Fruit fly (Drosophila melanogaster) ovary, adult (tissue): ENCODE measurements around the gene PGS1.

Experiments
- CG17801 ChIP-seq: fragments of 200-800 bp; optimal IDR thresholded peaks from 2 replicates; lab custom pipeline; 2019; ENCODE audit warnings: missing biosample characterization, mild to moderate bottlenecking, missing genetic modification characterization, moderate library complexity; ENCODE audit not compliant: partially characterized antibody

Gene PGS1

dm6 chr3R:18741844-18742187, 4.0 kb downstream of the PGS1 start:
- TF ChIP-seq CG17801, result no peak

DNA sequence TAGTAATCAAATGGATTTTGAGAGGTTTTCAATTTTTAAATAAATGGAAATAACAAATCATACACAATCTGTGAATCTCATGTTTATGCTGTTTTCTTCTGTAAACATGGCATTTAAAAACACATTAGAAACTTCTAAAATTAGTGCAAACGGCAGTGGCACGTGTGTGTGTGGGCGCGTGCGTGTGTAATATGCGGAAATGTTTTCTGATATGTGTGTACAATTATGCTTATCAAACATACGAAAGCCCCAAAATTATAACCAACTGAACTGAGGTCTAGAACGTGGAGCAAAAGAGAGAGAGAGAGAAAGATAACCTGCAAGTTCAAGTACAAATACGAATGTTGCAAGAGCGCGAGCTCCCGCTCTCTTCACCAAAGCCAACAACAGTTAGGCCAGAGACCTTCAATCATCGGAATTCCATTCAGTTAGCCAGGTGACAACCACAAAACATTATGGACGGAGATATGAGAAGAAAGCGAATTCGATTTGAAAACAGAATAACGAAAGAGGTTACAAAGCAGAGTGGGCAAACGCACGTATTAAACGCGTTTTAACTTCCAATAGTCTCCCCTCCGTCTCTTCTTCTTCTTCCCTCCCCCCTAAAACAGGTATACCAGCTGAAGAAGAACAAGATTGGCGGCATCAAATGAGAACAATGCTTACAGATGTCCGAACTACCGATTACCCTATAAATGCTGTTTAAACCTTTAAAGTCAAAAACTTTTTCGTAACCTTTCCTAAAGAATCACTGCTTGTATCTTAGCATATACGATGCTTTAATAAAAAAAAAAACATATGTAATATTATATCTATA, 4.6 kb downstream of the PGS1 start:
- peak; percentile 89 for TF ChIP-seq CG17801

DNA sequence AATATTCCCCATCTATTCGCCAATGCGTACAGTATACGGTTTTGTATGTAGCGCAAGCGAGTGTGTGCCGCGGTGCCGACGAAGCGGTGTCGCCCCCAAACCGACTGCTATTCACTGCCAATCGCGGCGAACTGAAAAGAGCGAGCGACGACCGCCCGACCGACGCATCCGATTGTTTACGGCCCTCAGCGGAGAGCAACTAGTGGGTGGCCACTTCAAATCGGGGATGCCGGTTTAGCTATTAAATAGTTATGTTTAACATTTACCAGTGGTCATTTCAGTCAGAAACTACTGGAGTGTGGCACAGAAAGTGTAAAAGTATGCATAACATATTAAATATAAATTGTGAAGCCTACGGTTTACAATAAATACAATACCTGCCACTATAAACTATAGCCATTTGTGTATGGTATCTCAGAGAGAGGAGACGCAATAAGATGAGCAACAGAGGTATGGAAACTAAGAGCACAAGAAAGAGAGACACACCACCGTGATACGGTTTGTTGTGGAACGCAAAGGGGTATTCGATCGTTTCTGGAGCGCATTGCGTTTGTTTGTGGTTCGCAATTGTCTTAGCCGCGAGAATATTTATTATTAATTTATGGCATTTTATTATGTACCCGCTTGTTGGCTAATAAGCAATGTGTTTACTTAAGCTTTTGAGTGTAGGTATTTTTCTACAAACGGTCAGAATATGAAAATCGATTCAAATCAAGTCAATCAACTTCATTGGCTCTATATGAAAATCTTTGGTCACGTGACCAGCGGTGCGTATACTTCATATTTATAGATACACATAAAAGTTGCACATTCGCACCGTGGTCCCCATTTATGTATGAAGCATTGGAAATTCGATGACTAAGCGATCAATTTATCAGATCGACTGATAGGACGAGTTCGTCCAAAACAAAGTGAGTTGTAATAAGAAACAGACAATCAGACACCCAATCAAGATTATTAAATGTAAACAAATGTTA, 5.6 kb downstream of the PGS1 start:
- no peak for TF ChIP-seq CG17801

- no peak for TF ChIP-seq CG17801
Observed at dm6 chr3R:18739435-18739977, 6.3 kb downstream of the PGS1 start.

DNA sequence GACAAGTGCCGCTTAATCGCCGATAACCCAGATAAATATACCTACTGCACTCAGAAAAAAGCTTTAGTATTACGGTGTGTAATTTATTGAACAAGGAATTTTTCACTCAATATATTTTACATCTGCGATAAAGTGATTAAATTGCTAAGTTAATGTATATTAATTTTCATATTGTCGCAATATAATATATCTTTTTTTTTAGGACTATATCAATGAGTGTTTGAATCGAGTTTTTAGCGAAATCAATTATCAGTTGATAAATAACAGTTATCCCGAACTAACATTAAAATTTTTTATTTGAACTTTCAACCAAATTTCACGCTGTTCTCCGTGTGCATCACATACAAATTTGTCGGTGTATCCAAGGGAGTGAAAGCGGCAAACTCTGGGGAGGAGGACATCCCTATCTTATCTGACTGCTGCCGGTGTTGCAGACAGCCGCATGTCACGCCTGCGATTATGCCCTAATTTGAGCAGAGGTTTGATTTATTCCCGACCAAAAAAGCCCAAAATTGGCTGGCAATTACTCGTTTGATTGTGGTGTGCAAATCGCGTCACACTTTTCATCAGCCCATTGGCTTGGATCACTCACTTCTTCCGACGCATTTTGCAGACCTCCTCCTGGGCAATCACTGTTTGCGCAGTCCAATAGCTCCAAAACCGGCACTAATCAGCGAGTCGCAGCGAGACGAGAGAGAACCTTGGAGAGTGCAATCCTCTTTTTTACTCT, 7.0 kb downstream of the PGS1 start:
- no peak for TF ChIP-seq CG17801

DNA sequence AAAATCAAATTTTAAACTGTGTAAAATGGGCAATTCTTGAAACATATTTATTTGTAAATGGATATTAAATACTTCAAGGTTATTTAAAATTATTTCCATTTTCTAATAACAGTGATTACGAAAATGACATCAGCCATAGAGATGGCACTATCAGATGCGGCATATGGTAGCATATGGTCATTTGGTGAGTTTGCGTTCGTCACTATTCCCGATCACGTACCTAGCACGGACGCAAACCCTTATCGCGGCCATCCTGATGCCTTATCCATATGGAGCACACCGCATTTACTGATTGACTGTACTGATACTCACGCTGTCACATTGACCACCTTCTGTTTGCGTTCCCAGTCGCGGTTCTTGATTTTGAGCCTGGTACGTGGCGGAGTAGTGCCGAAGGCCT, 7.8 kb downstream of the PGS1 start:
- no peak for TF ChIP-seq CG17801

- TF ChIP-seq CG17801, result no peak
Observed at dm6 chr3R:18733580-18733979, 12.3 kb downstream of the PGS1 start.

dm6 chr3R:18732381-18732780, 13.5 kb downstream of the PGS1 start, which contains the start of gene CG14302:
TSS of gene CG14302 (plus strand) at chr3R:18732681.
- no peak for TF ChIP-seq CG17801

dm6 chr3R:18731241-18731640, 14.6 kb downstream of the PGS1 start:
- TF ChIP-seq CG17801, result no peak

dm6 chr3R:18728368-18728767, 17.5 kb downstream of the PGS1 start, which contains the start of gene CG7715:
TSS of gene CG7715 (minus strand) at chr3R:18728468.
- no peak for TF ChIP-seq CG17801

DNA sequence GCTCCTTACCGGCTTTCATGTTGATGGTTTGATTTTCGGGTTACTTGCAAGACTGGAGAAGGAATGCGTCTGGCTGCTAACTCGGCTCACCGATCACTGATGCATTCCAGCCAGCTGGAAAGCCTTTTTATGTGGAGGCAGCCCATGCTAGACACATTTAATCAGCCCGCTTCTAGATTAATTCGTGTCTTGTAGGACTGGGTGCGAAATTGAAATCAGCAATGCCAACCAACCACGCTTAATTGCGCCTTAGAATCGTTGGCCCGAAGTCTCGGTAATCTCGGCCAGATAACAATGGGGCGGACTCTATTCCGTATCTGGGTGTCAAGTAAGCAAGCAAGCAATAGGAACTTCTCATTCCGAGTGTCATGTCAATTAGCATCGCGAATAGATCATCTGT, 19.5 kb downstream of the PGS1 start, which contains the start of gene CG7714:
TSS of gene CG7714 (minus strand) at position 101 of the 400 bp plus-strand sequence.
- TF ChIP-seq CG17801, result no peak

dm6 chr3R:18722490-18722889, 23.4 kb downstream of the PGS1 start, which contains the start of gene CG34283:
TSS of gene CG34283 (minus strand) at chr3R:18722590.
- no peak for TF ChIP-seq CG17801

DNA sequence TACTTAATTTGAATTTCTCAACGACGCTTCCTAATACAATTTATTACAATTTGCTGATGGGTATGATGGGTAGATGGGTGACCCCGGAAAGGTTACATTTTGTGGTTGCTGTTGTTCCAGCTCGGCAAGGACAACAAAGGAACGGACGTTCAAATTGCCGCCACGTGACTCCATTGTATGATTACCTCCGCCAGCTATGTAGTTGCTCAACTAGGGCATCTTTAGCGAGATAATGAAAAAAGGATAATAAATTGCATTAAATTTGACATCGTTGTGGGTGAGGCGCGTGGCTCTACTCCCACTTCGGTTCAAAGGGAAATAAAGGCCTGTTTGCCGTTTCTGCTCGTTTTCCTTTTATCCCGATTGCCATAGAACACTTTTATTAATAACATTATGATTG, 24.5 kb downstream of the PGS1 start:
- no peak for TF ChIP-seq CG17801

- no peak for TF ChIP-seq CG17801
Observed at dm6 chr3R:18719767-18720341, 26.0 kb downstream of the PGS1 start.

dm6 chr3R:18707492-18707891, 38.3 kb downstream of the PGS1 start:
- TF ChIP-seq CG17801, result no peak

- TF ChIP-seq CG17801, result no peak
Observed at dm6 chr3R:18706289-18706688, 39.6 kb downstream of the PGS1 start.
